Fruit fly (Drosophila melanogaster): ENCODE measurements around the gene Tep3.

Gene Tep3

DNA sequence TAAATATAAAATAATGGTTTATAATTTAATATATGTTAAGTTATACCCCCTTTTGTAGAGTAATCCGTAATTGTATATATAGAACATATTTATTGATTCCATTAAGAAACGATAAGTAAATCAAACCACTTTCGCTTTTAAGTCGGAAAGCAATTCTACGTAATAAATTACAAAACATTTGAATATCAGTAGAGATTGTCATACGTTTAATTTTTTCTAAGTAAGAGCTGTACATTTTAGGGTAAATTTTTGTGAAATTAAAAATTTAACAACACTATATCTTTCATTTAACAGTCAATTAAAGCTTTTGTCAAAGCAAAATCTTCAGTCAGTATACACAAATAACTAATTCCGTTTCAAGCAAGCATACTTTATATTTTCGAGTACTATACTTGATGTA is 51.3 kb downstream of the Tep3 start, which contains the start of gene CG46025:
Gene CG46025 (plus strand): TSS at position 301 of the 400 bp plus-strand sequence.
- TF ChIP-seq CG8478 (optimal IDR thresholded peaks at IDR 0.05) (no peak), CTCF (optimal IDR thresholded peaks at IDR 0.05) (no peak)

DNA sequence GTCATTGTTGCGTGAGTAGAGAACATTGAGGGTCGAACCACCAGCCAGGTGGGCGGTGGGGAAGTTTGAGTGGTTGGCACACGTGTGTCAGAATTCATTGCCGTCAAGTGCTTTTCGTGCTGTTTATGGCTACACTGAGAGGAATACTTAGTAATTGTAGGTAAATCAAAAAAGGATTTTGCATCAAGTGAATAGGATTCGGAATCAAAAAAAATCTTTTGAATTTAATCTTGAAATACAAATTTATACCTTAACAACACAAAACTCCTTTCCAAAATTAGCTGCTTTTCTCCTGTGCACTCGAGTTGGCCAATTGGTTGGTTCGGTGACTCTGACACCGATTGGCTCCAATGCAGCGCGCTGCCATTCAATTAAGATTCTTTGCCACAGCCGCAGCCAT is 51.9 kb downstream of the Tep3 start:
- no peak for TF ChIP-seq CG8478 (optimal IDR thresholded peaks at IDR 0.05)
- no peak for TF ChIP-seq CTCF (optimal IDR thresholded peaks at IDR 0.05)

DNA sequence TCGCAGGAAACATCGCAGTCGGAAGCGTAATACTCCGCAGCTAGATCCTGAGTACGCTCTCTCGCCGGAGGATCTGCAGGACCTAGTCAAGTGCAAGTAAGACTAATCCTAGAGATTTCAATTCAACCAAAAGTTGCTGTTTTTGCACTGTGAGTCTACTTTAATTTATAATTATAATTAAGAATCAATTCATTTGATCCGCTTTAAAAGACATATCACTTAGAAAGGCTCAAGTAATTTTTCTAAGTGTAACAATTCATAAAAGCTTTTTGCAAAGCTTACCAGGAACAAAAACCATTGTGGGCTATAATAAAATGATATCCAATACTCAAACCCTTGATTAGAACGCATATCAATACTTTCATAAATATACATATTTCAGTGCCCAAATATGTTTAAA is 54.2 kb downstream of the Tep3 start:
- TF ChIP-seq CG8478 (optimal IDR thresholded peaks at IDR 0.05) (no peak), CTCF (optimal IDR thresholded peaks at IDR 0.05) (no peak)
